Worm (Caenorhabditis elegans): ENCODE measurements around the gene Y57G11C.1130.

The Y57G11C.1130 gene

DNA sequence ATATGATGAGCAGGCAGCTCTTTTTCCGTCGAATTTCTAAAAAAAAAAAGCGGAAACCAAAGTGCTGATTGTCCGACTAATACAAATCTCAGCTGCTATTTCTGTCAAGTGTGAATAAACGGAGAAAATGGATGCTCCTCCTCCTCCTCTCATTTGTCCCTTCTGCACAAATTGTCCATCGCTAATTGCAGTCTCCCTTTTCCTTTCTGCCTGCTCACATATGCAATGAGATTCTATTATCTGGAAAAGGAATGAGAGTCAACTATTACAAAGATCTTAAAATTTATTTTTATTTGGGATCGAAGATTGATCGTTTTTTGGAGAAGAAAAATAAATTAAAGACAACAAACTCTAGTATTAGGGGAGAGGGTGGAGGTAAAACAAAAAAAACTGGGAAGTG, 40.0 kb downstream of the Y57G11C.1130 start (continued):
- no peak for TF ChIP-seq unc-130 (tag; optimal IDR thresholded peaks at IDR 0.05)
- TF ChIP-seq ceh-88 (GFP tag; IDR thresholded peaks at IDR 0.05): no peak
- TF ChIP-seq sox-4 (tag; optimal IDR thresholded peaks at IDR 0.05): no peak
- TF ChIP-seq fkh-8 (tag; optimal IDR thresholded peaks at IDR 0.05): no peak
- no peak for TF ChIP-seq snu-23 (GFP tag; optimal IDR thresholded peaks at IDR 0.05)
- TF ChIP-seq skn-1 (tag; optimal IDR thresholded peaks at IDR 0.05): no peak
- TF ChIP-seq lsy-2 (tag; optimal IDR thresholded peaks at IDR 0.05): peak; percentile 18 to 25
- no peak for TF ChIP-seq nhr-20 (tag; optimal IDR thresholded peaks at IDR 0.05)
- peak in 1 of 2 experiments; percentile 3 for TF ChIP-seq efl-1 (optimal IDR thresholded peaks at IDR 0.05)
- TF ChIP-seq efl-1 (GFP tag; optimal IDR thresholded peaks at IDR 0.05 in 1 of 2): no peak
- TF ChIP-seq xbp-1 (tag; optimal IDR thresholded peaks at IDR 0.05): no peak
- no peak for TF ChIP-seq unc-98 (GFP tag; IDR thresholded peaks at IDR 0.05)
- TF ChIP-seq unc-86 (tag; optimal IDR thresholded peaks at IDR 0.05): no peak
- no peak for TF ChIP-seq dpl-1 (GFP tag; optimal IDR thresholded peaks at IDR 0.05)
- TF ChIP-seq lir-3 (tag; optimal IDR thresholded peaks at IDR 0.05; ENCODE audit: poor library complexity): no peak
- no peak for TF ChIP-seq lin-35 (GFP tag; optimal IDR thresholded peaks at IDR 0.05)
- no peak for TF ChIP-seq ets-5 (GFP tag; IDR thresholded peaks at IDR 0.05)
- no peak for TF ChIP-seq aha-1 (tag; optimal IDR thresholded peaks at IDR 0.05)
- no peak for TF ChIP-seq lin-39 (tag; optimal IDR thresholded peaks at IDR 0.05)
- peak; percentile 38 for TF ChIP-seq nhr-71 (tag; optimal IDR thresholded peaks at IDR 0.05)
- no peak for TF ChIP-seq nhr-47 (tag; optimal IDR thresholded peaks at IDR 0.05)
- TF ChIP-seq nhr-12 (tag; optimal IDR thresholded peaks at IDR 0.05): no peak
- TF ChIP-seq irx-1 (tag; optimal IDR thresholded peaks at IDR 0.05): no peak
- TF ChIP-seq efl-3 (GFP tag; optimal IDR thresholded peaks at IDR 0.05): no peak
- TF ChIP-seq nhr-90 (tag; optimal IDR thresholded peaks at IDR 0.05; ENCODE audit: poor library complexity): peak; percentile 45
- TF ChIP-seq zip-4 (GFP tag; optimal IDR thresholded peaks at IDR 0.05): no peak
- no peak for TF ChIP-seq C04F5.9 (tag; optimal IDR thresholded peaks at IDR 0.05)
- TF ChIP-seq F16B12.6 (tag; optimal IDR thresholded peaks at IDR 0.05): no peak
- TF ChIP-seq ces-1 (GFP tag; optimal IDR thresholded peaks at IDR 0.05): no peak
- no peak for TF ChIP-seq tbx-2 (tag; optimal IDR thresholded peaks at IDR 0.05)
- peak; percentile 13 for TF ChIP-seq nhr-85 (tag)
- TF ChIP-seq tlp-1 (tag; optimal IDR thresholded peaks at IDR 0.05): no peak
- TF ChIP-seq unc-30 (tag; optimal IDR thresholded peaks at IDR 0.05): no peak

DNA sequence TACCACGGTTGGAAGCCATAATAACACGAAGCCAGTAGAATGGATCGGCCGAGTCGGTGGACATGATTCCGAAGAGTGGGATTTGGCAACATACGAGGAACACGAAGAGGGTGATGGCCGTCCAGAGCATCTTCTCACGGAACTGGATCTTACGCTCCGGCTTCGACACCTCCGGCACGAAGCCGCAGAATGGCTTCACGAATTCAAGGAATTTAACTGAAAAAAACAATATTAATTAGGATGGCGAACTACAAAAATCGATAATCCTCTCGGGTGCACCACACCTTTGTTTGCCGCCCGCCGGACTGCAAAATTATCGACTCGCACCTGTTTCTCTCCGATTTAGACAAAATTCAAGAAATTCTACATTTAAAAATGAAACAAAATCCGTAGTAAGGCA, 41.9 kb downstream of the Y57G11C.1130 start:
- TF ChIP-seq ztf-11 (tag; optimal IDR thresholded peaks at IDR 0.05): no peak
- TF ChIP-seq dsc-1 (tag; optimal IDR thresholded peaks at IDR 0.05): no peak
- TF ChIP-seq aly-2 (tag; optimal IDR thresholded peaks at IDR 0.05): no peak
- TF ChIP-seq mep-1 (tag; optimal IDR thresholded peaks at IDR 0.05): no peak
- no peak for TF ChIP-seq unc-98 (GFP tag; IDR thresholded peaks at IDR 0.05)
- no peak for TF ChIP-seq swsn-7 (tag; optimal IDR thresholded peaks at IDR 0.05)
- no peak for TF ChIP-seq dpl-1 (GFP tag; optimal IDR thresholded peaks at IDR 0.05)
- TF ChIP-seq nhr-47 (tag; optimal IDR thresholded peaks at IDR 0.05): no peak
- no peak for TF ChIP-seq nhr-76 (tag; optimal IDR thresholded peaks at IDR 0.05)
- no peak for TF ChIP-seq lin-14 (GFP tag; optimal IDR thresholded peaks at IDR 0.05)
- TF ChIP-seq ceh-63 (GFP tag; optimal IDR thresholded peaks at IDR 0.05): no peak
- no peak for TF ChIP-seq mdl-1 (tag; optimal IDR thresholded peaks at IDR 0.05)

DNA sequence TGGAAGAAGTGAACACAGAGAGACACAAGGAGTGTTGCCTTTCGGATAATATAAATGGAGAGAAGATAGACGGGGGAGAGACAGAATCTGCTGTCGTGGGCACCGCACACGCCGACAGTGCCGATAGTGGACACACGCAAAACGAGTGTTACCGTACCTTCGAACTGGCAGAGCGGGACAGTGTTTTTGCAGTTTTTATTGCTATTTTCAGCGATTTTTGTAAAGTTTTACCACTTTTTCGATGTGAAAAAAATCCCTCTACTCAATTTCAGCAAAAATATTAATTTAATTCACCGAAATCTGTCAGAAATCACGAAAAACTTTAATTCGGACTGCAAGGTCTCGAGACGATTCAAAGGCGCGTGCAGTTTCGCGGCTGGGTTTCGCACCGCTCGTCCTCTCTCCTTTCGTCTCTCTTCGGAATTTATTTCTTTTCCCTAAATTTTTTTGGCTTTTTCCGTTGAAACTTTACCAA, 42.6 kb downstream of the Y57G11C.1130 start, which contains the start of gene sec-61.A:
sec-61.A (minus strand) TSS at position 387 of the 475 bp plus-strand sequence.
- no peak for TF ChIP-seq hlh-4 (tag; optimal IDR thresholded peaks at IDR 0.05)
- TF ChIP-seq vab-15 (tag; optimal IDR thresholded peaks at IDR 0.05): peak; percentile 34
- TF ChIP-seq hpl-2 (GFP tag; optimal IDR thresholded peaks at IDR 0.05): no peak
- peak; percentile 52; the same call in 1 of the 2 replicates for TF ChIP-seq mab-9 (GFP tag; IDR thresholded peaks at IDR 0.05)
- TF ChIP-seq nhr-90 (tag; optimal IDR thresholded peaks at IDR 0.05; ENCODE audit: poor library complexity): peak; percentile 85
- TF ChIP-seq nhr-77 (tag; optimal IDR thresholded peaks at IDR 0.05): peak; percentile 86
- TF ChIP-seq xbp-1 (tag; optimal IDR thresholded peaks at IDR 0.05): peak; percentile 93
- TF ChIP-seq dpl-1 (GFP tag; optimal IDR thresholded peaks at IDR 0.05): peak; percentile 74 to 79 (median 78)
- TF ChIP-seq ztf-4 (tag; optimal IDR thresholded peaks at IDR 0.05): no peak
- no peak for TF ChIP-seq unc-98 (GFP tag; IDR thresholded peaks at IDR 0.05)
- TF ChIP-seq irx-1 (tag; optimal IDR thresholded peaks at IDR 0.05): peak; percentile 80
- TF ChIP-seq unc-130 (tag; optimal IDR thresholded peaks at IDR 0.05): peak; percentile 2
- no peak for TF ChIP-seq tlp-1 (tag; optimal IDR thresholded peaks at IDR 0.05)
- peak; percentile 100 for TF ChIP-seq isw-1 (GFP tag; IDR thresholded peaks at IDR 0.05)
- peak; percentile 63 for TF ChIP-seq egl-13 (tag; optimal IDR thresholded peaks at IDR 0.05)
- peak; percentile 92 for TF ChIP-seq nhr-47 (tag; optimal IDR thresholded peaks at IDR 0.05)
- TF ChIP-seq lin-13 (GFP tag; optimal IDR thresholded peaks at IDR 0.05): peak; percentile 60
- peak; percentile 29 for TF ChIP-seq C34B4.2 (tag; optimal IDR thresholded peaks at IDR 0.05)
